Worm (Caenorhabditis elegans): Measurements from ENCODE around the gene Y57G7A.5.

Y57G7A.5 gene

ce11 chrII:1306550-1306949, 31.2 kb upstream of the Y57G7A.5 start (continued):
- TF ChIP-seq F23B12.7 (tag; optimal IDR thresholded peaks at IDR 0.05; ENCODE audit: insufficient read depth) = no peak
- TF ChIP-seq zim-3 (tag; optimal IDR thresholded peaks at IDR 0.05) = no peak
- TF ChIP-seq B0035.1 (tag; optimal IDR thresholded peaks at IDR 0.05) = no peak
- TF ChIP-seq F57A8.1 (GFP tag; optimal IDR thresholded peaks at IDR 0.05) = no peak
- no peak for TF ChIP-seq C06A6.2 (GFP tag; conservative IDR thresholded peaks at IDR 0.05)
- no peak for TF ChIP-seq ztf-25 (GFP tag; IDR thresholded peaks at IDR 0.05)
- no peak for TF ChIP-seq nhr-120 (GFP tag; IDR thresholded peaks at IDR 0.05)
- TF ChIP-seq nfya-2 (GFP tag; IDR thresholded peaks at IDR 0.05) = no peak
- peak; percentile 80 for TF ChIP-seq lin-54 (GFP tag; optimal IDR thresholded peaks at IDR 0.05)
- TF ChIP-seq attf-3 (GFP tag; conservative IDR thresholded peaks at IDR 0.05) = no peak
- TF ChIP-seq hmg-20 (GFP tag; IDR thresholded peaks at IDR 0.05) = no peak
- peak; percentile 96 for TF ChIP-seq xnd-1 (tag; optimal IDR thresholded peaks at IDR 0.05)
- TF ChIP-seq F55B11.4 (tag; optimal IDR thresholded peaks at IDR 0.05; ENCODE audit: borderline replicate concordance, insufficient read depth) = no peak
- TF ChIP-seq Y53G8AR.9 (GFP tag; conservative IDR thresholded peaks at IDR 0.05) = no peak
- TF ChIP-seq C17E4.6 (GFP tag; IDR thresholded peaks at IDR 0.05) = no peak
- TF ChIP-seq unc-62 (GFP tag; optimal IDR thresholded peaks at IDR 0.05) = no peak
- no peak for TF ChIP-seq snpc-1.1 (tag; optimal IDR thresholded peaks at IDR 0.05; ENCODE audit: insufficient read depth)
- no peak for TF ChIP-seq cebp-2 (GFP tag; IDR thresholded peaks at IDR 0.05)
- no peak for TF ChIP-seq mxl-1 (tag; optimal IDR thresholded peaks at IDR 0.05)
- TF ChIP-seq K12H6.12 (tag; optimal IDR thresholded peaks at IDR 0.05) = no peak
- no peak for TF ChIP-seq ZK185.1 (tag; optimal IDR thresholded peaks at IDR 0.05; ENCODE audit: poor library complexity, severe bottlenecking)
- no peak for TF ChIP-seq ccch-3 (GFP tag; optimal IDR thresholded peaks at IDR 0.05)
- no peak for TF ChIP-seq F22D6.2 (tag; optimal IDR thresholded peaks at IDR 0.05)
- TF ChIP-seq repo-1 (tag; optimal IDR thresholded peaks at IDR 0.05) = no peak
- TF ChIP-seq B0336.3 (GFP tag; IDR thresholded peaks at IDR 0.05) = no peak
- no peak for TF ChIP-seq let-607 (tag; optimal IDR thresholded peaks at IDR 0.05)
- TF ChIP-seq Y79H2A.3 (GFP tag; conservative IDR thresholded peaks at IDR 0.05) = no peak
- no peak for TF ChIP-seq lin-40 (tag; optimal IDR thresholded peaks at IDR 0.05)
- TF ChIP-seq nhr-27 (tag; optimal IDR thresholded peaks at IDR 0.05) = no peak
- TF ChIP-seq hsf-1 (GFP tag; IDR thresholded peaks at IDR 0.05) = no peak
- TF ChIP-seq mes-4 (tag; optimal IDR thresholded peaks at IDR 0.05) = no peak
- no peak for TF ChIP-seq ztf-22 (GFP tag; optimal IDR thresholded peaks at IDR 0.05)
- no peak for TF ChIP-seq madf-10 (tag; optimal IDR thresholded peaks at IDR 0.05)
- TF ChIP-seq egrh-3 (GFP tag; IDR thresholded peaks at IDR 0.05) = no peak
- no peak for TF ChIP-seq lin-35 (GFP tag; optimal IDR thresholded peaks at IDR 0.05)
- TF ChIP-seq lin-26 (GFP tag; IDR thresholded peaks at IDR 0.05) = no peak
- TF ChIP-seq lsl-1 (GFP tag; optimal IDR thresholded peaks at IDR 0.05) = peak; percentile 96
- no peak for TF ChIP-seq dpl-1 (GFP tag; optimal IDR thresholded peaks at IDR 0.05)
- TF ChIP-seq lir-1 (GFP tag; conservative IDR thresholded peaks at IDR 0.05) = no peak
- no peak for TF ChIP-seq zfh-2 (GFP tag; conservative IDR thresholded peaks at IDR 0.05)
- TF ChIP-seq sea-2 (GFP tag; IDR thresholded peaks at IDR 0.05) = no peak
- TF ChIP-seq tlf-1 (GFP tag; optimal IDR thresholded peaks at IDR 0.05) = no peak
- TF ChIP-seq tbx-9 (tag; optimal IDR thresholded peaks at IDR 0.05; ENCODE audit: borderline replicate concordance) = no peak
- no peak for TF ChIP-seq ceh-100 (GFP tag; IDR thresholded peaks at IDR 0.05)
- no peak for TF ChIP-seq dox-1 (GFP tag; IDR thresholded peaks at IDR 0.05)
- TF ChIP-seq somi-1 (GFP tag; optimal IDR thresholded peaks at IDR 0.05) = no peak
- no peak for TF ChIP-seq bed-2 (GFP tag; IDR thresholded peaks at IDR 0.05)
- no peak for TF ChIP-seq madf-3 (GFP tag; IDR thresholded peaks at IDR 0.05)
- TF ChIP-seq nhr-179 (tag; optimal IDR thresholded peaks at IDR 0.05) = no peak

Data from whole organism, young adult.